Fruit fly (Drosophila melanogaster) whole organism: ENCODE results near the gene Mkp.

ENCODE experiments used
- CG8478 ChIP-seq: fragments of >200 bp; optimal IDR thresholded peaks from 2 replicates; lab custom pipeline; 2018; ENCODE audit warnings: inconsistent platforms
- pan ChIP-seq: fragments of >200 bp; optimal IDR thresholded peaks from 2 replicates; lab custom pipeline; 2017
- psq ChIP-seq: fragments of >200 bp; optimal IDR thresholded peaks from 2 replicates; lab custom pipeline; 2017
- usp ChIP-seq: fragments of >200 bp; optimal IDR thresholded peaks from 2 replicates; lab custom pipeline; 2017; ENCODE audit warnings: missing biosample characterization, missing genetic modification characterization, mixed read lengths

- TF ChIP-seq CG8478 (lab: Kevin White, UChicago) (no peak), psq (lab: Kevin White, UChicago) (no peak), pan (lab: Kevin White, UChicago) (no peak), usp (GFP tag; lab: Kevin White, UChicago) (no peak)
Observed at dm6 chr3L:161833-162587, 22.3 kb downstream of the Mkp start.
